Worm (Caenorhabditis elegans) whole organism, mixed stage, embryonic: ENCODE measurements around the gene F46F5.16.

Experiments used
- mab-5 ChIP-seq: fragments of 150-350 bp; optimal IDR thresholded peaks from 2 replicates; lab custom pipeline; 2014; ENCODE audit warnings: missing biosample characterization, missing genetic modification characterization
- unc-39 ChIP-seq: fragments of 150-350 bp; optimal IDR thresholded peaks from 2 replicates; lab custom pipeline; 2014; ENCODE audit warnings: missing biosample characterization, missing genetic modification characterization

DNA sequence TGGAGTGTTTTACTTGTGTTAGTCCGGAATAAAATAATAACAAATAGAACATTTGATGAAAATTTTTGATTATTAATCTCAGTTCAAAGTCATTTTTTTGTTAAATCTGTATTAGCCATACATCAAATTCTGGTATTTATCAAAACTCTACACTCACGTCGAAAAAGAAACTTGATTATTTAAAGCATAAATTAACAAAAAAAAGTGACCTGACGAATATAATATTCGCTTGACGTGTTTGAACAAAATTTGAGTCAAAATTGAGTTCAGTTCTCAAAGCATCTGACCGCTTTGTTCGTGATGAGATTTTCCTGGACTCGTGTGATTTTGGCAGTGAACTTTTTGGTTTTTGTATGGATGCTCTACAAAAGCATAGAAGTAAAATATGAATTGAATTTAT, 36.5 kb downstream of the F46F5.16 start, which contains the start of gene F46F5.10:
- TF ChIP-seq mab-5 (tag; lab: Kevin White, UChicago), result no peak
- TF ChIP-seq unc-39 (tag; lab: Kevin White, UChicago), result no peak
